Worm (Caenorhabditis elegans): ENCODE measurements around the gene C04C3.6.
"Not testable (repeated sequence)": the region's sequence is repeated elsewhere in the genome, so short reads cannot be mapped to it uniquely, and the experiment has no call there.

C04C3.6 gene

ce11 chrIV:3399015-3399722, 23.2 kb downstream of the C04C3.6 start, which contains the start of the genes dyf-3 and pdhb-1:
TSS of gene dyf-3 (minus strand) at chrIV:3399231.
TSS of gene pdhb-1 (plus strand) at chrIV:3399672.
- TF ChIP-seq mcd-1 (GFP tag; IDR thresholded peaks at IDR 0.05), result peak; percentile 65
- peak; percentile 25; the same call in 1 of the 2 replicates for TF ChIP-seq hmg-1.2 (GFP tag; IDR thresholded peaks at IDR 0.05)
- TF ChIP-seq lsl-1 (GFP tag; optimal IDR thresholded peaks at IDR 0.05), result peak; percentile 78
- TF ChIP-seq dpl-1 (GFP tag; optimal IDR thresholded peaks at IDR 0.05), result peak; percentile 25
- TF ChIP-seq ztf-28 (GFP tag; IDR thresholded peaks at IDR 0.05), result no peak
- no peak for TF ChIP-seq bed-1 (GFP tag; IDR thresholded peaks at IDR 0.05)
- TF ChIP-seq F22D6.2 (tag; optimal IDR thresholded peaks at IDR 0.05), result no peak
- no peak for TF ChIP-seq B0019.2 (GFP tag; conservative IDR thresholded peaks at IDR 0.05)
- peak; percentile 34 for TF ChIP-seq efl-1 (GFP tag; optimal IDR thresholded peaks at IDR 0.05)
- TF ChIP-seq tbp1 (GFP tag; optimal IDR thresholded peaks at IDR 0.05), result peak; percentile 10
- no peak for TF ChIP-seq cebp-1 (GFP tag; IDR thresholded peaks at IDR 0.05)
- TF ChIP-seq cebp-1 (tag; optimal IDR thresholded peaks at IDR 0.05), result peak; percentile 8
- peak; percentile 56; the same call in 1 of the 2 replicates for TF ChIP-seq dox-1 (GFP tag; IDR thresholded peaks at IDR 0.05)

ce11 chrIV:3398078-3398477, 24.3 kb downstream of the C04C3.6 start:
- TF ChIP-seq snpc-3.4 (tag; optimal IDR thresholded peaks at IDR 0.05) (no peak), egrh-3 (GFP tag; IDR thresholded peaks at IDR 0.05) (peak; percentile 50; the same call in 1 of the 2 replicates), ceh-27 (GFP tag; optimal IDR thresholded peaks at IDR 0.05) (no peak), egl-18 (GFP tag; IDR thresholded peaks at IDR 0.05) (no peak), Y79H2A.3 (GFP tag; conservative IDR thresholded peaks at IDR 0.05) (no peak), B0261.1 (tag; optimal IDR thresholded peaks at IDR 0.05) (no peak), bed-2 (GFP tag; IDR thresholded peaks at IDR 0.05) (0 out of 2 replicates have a peak, but pooled peaks have one; percentile 26), F22D6.2 (tag; optimal IDR thresholded peaks at IDR 0.05) (no peak), attf-6 (GFP tag; IDR thresholded peaks at IDR 0.05) (no peak), zfh-2 (GFP tag; conservative IDR thresholded peaks at IDR 0.05) (peak; percentile 62; the same call in 1 of the 2 replicates)

ce11 chrIV:3395581-3395980, 26.8 kb downstream of the C04C3.6 start, which contains the start of gene C04C3.14:
TSS of gene C04C3.14 (plus strand) at chrIV:3395881.
- TF ChIP-seq ztf-25 (GFP tag; IDR thresholded peaks at IDR 0.05) (no peak), nhr-120 (GFP tag; IDR thresholded peaks at IDR 0.05) (no peak), bed-1 (GFP tag; IDR thresholded peaks at IDR 0.05) (no peak), bed-2 (GFP tag; IDR thresholded peaks at IDR 0.05) (no peak), zfh-2 (GFP tag; conservative IDR thresholded peaks at IDR 0.05) (no peak), nhr-27 (tag; optimal IDR thresholded peaks at IDR 0.05) (no peak), ztf-6 (GFP tag; IDR thresholded peaks at IDR 0.05) (no peak), hrde-1 (tag; optimal IDR thresholded peaks at IDR 0.05; ENCODE audit: borderline replicate concordance) (no peak), F57C9.4 (tag; optimal IDR thresholded peaks at IDR 0.05) (no peak), aptf-3 (GFP tag; IDR thresholded peaks at IDR 0.05) (no peak), nhr-179 (tag; optimal IDR thresholded peaks at IDR 0.05) (no peak), madf-10 (tag; optimal IDR thresholded peaks at IDR 0.05) (no peak), ceh-27 (GFP tag; optimal IDR thresholded peaks at IDR 0.05) (no peak), attf-5 (GFP tag; optimal IDR thresholded peaks at IDR 0.05) (no peak)

ce11 chrIV:3394066-3394465, 28.4 kb downstream of the C04C3.6 start, which contains the start of gene C04C3.4:
TSS of gene C04C3.4 (plus strand) at chrIV:3394366.
- not testable (repeated sequence) for TF ChIP-seq dpff-1 (tag; optimal IDR thresholded peaks at IDR 0.05); snpc-4 (GFP tag; optimal IDR thresholded peaks at IDR 0.05); snpc-4 (tag; optimal IDR thresholded peaks at IDR 0.05); lin-35 (GFP tag; optimal IDR thresholded peaks at IDR 0.05)
